Worm (Caenorhabditis elegans) whole organism, L1 larva: ENCODE results near the gene cey-4.

Source experiments
- C04F5.9 ChIP-seq: sonication (generic microtip); optimal IDR thresholded peaks from 2 replicates; lab custom pipeline; 2016; ENCODE audit warnings: missing genetic modification characterization, missing compliant biosample characterization
- C16A3.4 ChIP-seq: fragments of 150-350 bp; optimal IDR thresholded peaks from 2 replicates; lab custom pipeline; 2014; ENCODE audit warnings: missing biosample characterization, missing genetic modification characterization
- F16B12.6 ChIP-seq: fragments of 150-350 bp; optimal IDR thresholded peaks from 2 replicates; lab custom pipeline; 2014; ENCODE audit warnings: missing biosample characterization, missing genetic modification characterization
- aly-2 ChIP-seq: fragments of 150-350 bp; optimal IDR thresholded peaks from 2 replicates; lab custom pipeline; 2014; ENCODE audit warnings: missing biosample characterization, missing genetic modification characterization
- ama-1 ChIP-seq: fragments of 150-350 bp; optimal IDR thresholded peaks from 2 replicates; lab custom pipeline; 2014
- ceh-82 ChIP-seq, 3 experiments: fragments of 150-350 bp in 1 of 3; sonication (generic microtip) in 2 of 3; optimal IDR thresholded peaks; 2 replicates each; lab custom pipeline; 2014 to 2017; ENCODE audit warnings: missing biosample characterization in 3 of 3, missing genetic modification characterization in 3 of 3
- dsc-1 ChIP-seq: sonication (generic microtip); optimal IDR thresholded peaks from 2 replicates; lab custom pipeline; 2016; ENCODE audit warnings: mild to moderate bottlenecking, missing genetic modification characterization, missing compliant biosample characterization
- efl-1 ChIP-seq, 4 experiments: fragments of 150-350 bp; optimal IDR thresholded peaks in 3 of 4; peaks in 1 of 4; 1 replicate in 1 of 4; 2 replicates in 3 of 4; lab custom pipeline; 2014; ENCODE audit warnings: missing biosample characterization in 2 of 4, missing genetic modification characterization in 2 of 4, missing genetic modification reagents in 2 of 4
- efl-3 ChIP-seq: fragments of 200-800 bp; sonication (Bioruptor generic); optimal IDR thresholded peaks from 2 replicates; lab custom pipeline; 2018; ENCODE audit warnings: mild to moderate bottlenecking, missing genetic modification characterization, missing compliant biosample characterization
- egl-13 ChIP-seq: sonication (generic microtip); optimal IDR thresholded peaks from 2 replicates; lab custom pipeline; 2016; ENCODE audit warnings: missing genotype, missing genetic modification reagents, missing genetic modification characterization, missing compliant biosample characterization
- fkh-10 ChIP-seq: sonication (generic microtip); optimal IDR thresholded peaks from 2 replicates; lab custom pipeline; 2017; ENCODE audit warnings: missing biosample characterization, missing genetic modification reagents, missing genetic modification characterization
- fkh-4 ChIP-seq: sonication (generic microtip); optimal IDR thresholded peaks from 2 replicates; lab custom pipeline; 2016; ENCODE audit warnings: missing compliant biosample characterization, missing genetic modification characterization, borderline replicate concordance
- fos-1 ChIP-seq: fragments of 150-350 bp; optimal IDR thresholded peaks from 2 replicates; lab custom pipeline; 2014; ENCODE audit warnings: missing biosample characterization, missing genetic modification characterization
- hpl-2 ChIP-seq: fragments of 150-350 bp; optimal IDR thresholded peaks from 2 replicates; lab custom pipeline; 2014; ENCODE audit warnings: missing biosample characterization, missing genetic modification reagents, missing genetic modification characterization
- isw-1 ChIP-seq: fragments of 200-800 bp; sonication (Bioruptor generic); IDR thresholded peaks from 2 replicates; pipeline ENCODE4 v1.3.6; 2022; ENCODE audit warnings: missing genetic modification characterization, missing compliant biosample characterization
- lin-15B ChIP-seq: fragments of 150-350 bp; sonication (generic microtip); optimal IDR thresholded peaks from 3 replicates; lab custom pipeline; 2014; ENCODE audit warnings: missing biosample characterization, missing genetic modification characterization
- lin-35 ChIP-seq, 2 experiments: fragments of 150-350 bp; optimal IDR thresholded peaks; 2 replicates each; lab custom pipeline; 2014; ENCODE audit warnings: missing biosample characterization in 2 of 2, missing genetic modification characterization in 2 of 2, missing genetic modification reagents in 2 of 2
- mdl-1 ChIP-seq, 2 experiments: fragments of 150-350 bp; optimal IDR thresholded peaks; 2 replicates each; lab custom pipeline; 2014 to 2017; ENCODE audit warnings: missing biosample characterization in 2 of 2, missing genetic modification characterization in 2 of 2, inconsistent platforms in 1 of 2
- nhr-12 ChIP-seq: sonication (generic microtip); optimal IDR thresholded peaks from 2 replicates; lab custom pipeline; 2017; ENCODE audit warnings: missing biosample characterization, missing genetic modification characterization
- nhr-19 ChIP-seq: fragments of 200-800 bp; sonication (Bioruptor generic); conservative IDR thresholded peaks from 2 replicates; pipeline ENCODE4 v1.3.6; 2022; ENCODE audit warnings: missing genetic modification characterization, missing compliant biosample characterization
- nhr-20 ChIP-seq: sonication (generic microtip); optimal IDR thresholded peaks from 2 replicates; lab custom pipeline; 2016; ENCODE audit warnings: mild to moderate bottlenecking, missing genetic modification characterization, missing compliant biosample characterization
- nhr-47 ChIP-seq: sonication (generic microtip); optimal IDR thresholded peaks from 2 replicates; lab custom pipeline; 2016; ENCODE audit warnings: mild to moderate bottlenecking, missing genetic modification characterization, moderate library complexity, missing compliant biosample characterization
- nhr-85 ChIP-seq: sonication (generic microtip); peaks from one replicate; lab custom pipeline; 2016; ENCODE audit warnings: missing genetic modification characterization, inconsistent platforms, missing compliant biosample characterization
- pax-3 ChIP-seq: fragments of 200-800 bp; sonication (Bioruptor generic); optimal IDR thresholded peaks from 2 replicates; lab custom pipeline; 2018; ENCODE audit warnings: mild to moderate bottlenecking, missing genetic modification characterization, moderate library complexity, missing compliant biosample characterization
- pqm-1 ChIP-seq: sonication (generic microtip); optimal IDR thresholded peaks from 3 replicates; lab custom pipeline; 2017; ENCODE audit warnings: missing biosample characterization, missing genetic modification characterization
- rnt-1 ChIP-seq: sonication (generic microtip); optimal IDR thresholded peaks from 2 replicates; lab custom pipeline; 2016; ENCODE audit warnings: mild to moderate bottlenecking, missing genetic modification characterization, moderate library complexity, missing compliant biosample characterization
- snu-23 ChIP-seq: sonication (generic microtip); optimal IDR thresholded peaks from 2 replicates; lab custom pipeline; 2016; ENCODE audit warnings: missing genetic modification characterization, missing compliant biosample characterization
- sox-4 ChIP-seq: sonication (generic microtip); optimal IDR thresholded peaks from 2 replicates; lab custom pipeline; 2016; ENCODE audit warnings: missing genetic modification characterization, missing compliant biosample characterization
- sup-37 ChIP-seq: fragments of 200-800 bp; sonication (Bioruptor generic); optimal IDR thresholded peaks from 2 replicates; lab custom pipeline; 2018; ENCODE audit warnings: mild to moderate bottlenecking, missing genetic modification characterization, missing compliant biosample characterization
- swsn-7 ChIP-seq: sonication (generic microtip); optimal IDR thresholded peaks from 2 replicates; lab custom pipeline; 2016; ENCODE audit warnings: missing genetic modification characterization, missing compliant biosample characterization
- unc-30 ChIP-seq: sonication (generic microtip); optimal IDR thresholded peaks from 2 replicates; lab custom pipeline; 2017; ENCODE audit warnings: missing biosample characterization, missing genetic modification characterization
- unc-62 ChIP-seq: fragments of 150-350 bp; optimal IDR thresholded peaks from 2 replicates; lab custom pipeline; 2014; ENCODE audit warnings: missing biosample characterization, missing genetic modification reagents, missing genetic modification characterization
- unc-86 ChIP-seq: sonication (generic microtip); optimal IDR thresholded peaks from 2 replicates; lab custom pipeline; 2016; ENCODE audit warnings: missing genetic modification characterization, missing compliant biosample characterization
- vab-15 ChIP-seq: sonication (generic microtip); optimal IDR thresholded peaks from 2 replicates; lab custom pipeline; 2017; ENCODE audit warnings: missing genotype, mild to moderate bottlenecking, missing genetic modification characterization, missing compliant biosample characterization
- xbp-1 ChIP-seq: sonication (generic microtip); optimal IDR thresholded peaks from 2 replicates; lab custom pipeline; 2016; ENCODE audit warnings: missing genetic modification characterization, missing compliant biosample characterization
- zip-4 ChIP-seq: fragments of 200-800 bp; sonication (Bioruptor generic); optimal IDR thresholded peaks from 2 replicates; lab custom pipeline; 2018; ENCODE audit warnings: mild to moderate bottlenecking, missing genetic modification characterization, moderate library complexity, missing compliant biosample characterization

The cey-4 gene

ce11 chrIII:10881996-10882395, 13.5 kb upstream of the cey-4 start (continued):
- peak; percentile 18 for TF ChIP-seq hpl-2 (GFP tag; lab: Kevin White, UChicago)
- TF ChIP-seq C04F5.9 (tag; lab: Kevin White, UChicago): peak; percentile 13
- peak; percentile 74 for TF ChIP-seq nhr-19 (GFP tag; lab: Robert Waterston, UW)
- peak; percentile 53 for TF ChIP-seq F16B12.6 (tag; lab: Kevin White, UChicago)
- no peak for TF ChIP-seq rnt-1
- peak; percentile 60 for TF ChIP-seq egl-13 (tag; lab: Kevin White, UChicago)
- TF ChIP-seq nhr-12 (tag; lab: Kevin White, UChicago): no peak
- TF ChIP-seq swsn-7 (tag; lab: Kevin White, UChicago): peak; percentile 79
- peak; percentile 49 to 74 (median 72) for TF ChIP-seq ceh-82 (tag; optimal IDR thresholded peaks at IDR 0.05; lab: Kevin White, UChicago)
- TF ChIP-seq pqm-1 (tag; lab: Kevin White, UChicago): no peak
- peak; percentile 74 for TF ChIP-seq unc-86 (tag; lab: Kevin White, UChicago)
- peak; percentile 87 for TF ChIP-seq nhr-85 (tag; lab: Kevin White, UChicago)
- TF ChIP-seq nhr-47 (tag; lab: Kevin White, UChicago): peak; percentile 84
- no peak for TF ChIP-seq efl-3
- peak in 1 of 2 experiments; percentile 52 for TF ChIP-seq mdl-1 (tag; optimal IDR thresholded peaks at IDR 0.05; lab: Kevin White, UChicago)
- peak; percentile 80 to 84 for TF ChIP-seq efl-1 (optimal IDR thresholded peaks at IDR 0.05; lab: Kevin White, UChicago)
- TF ChIP-seq efl-1 (GFP tag; optimal IDR thresholded peaks at IDR 0.05 in 1 of 2; lab: Kevin White, UChicago): peak; percentile 78 to 96
- TF ChIP-seq lin-35 (GFP tag; optimal IDR thresholded peaks at IDR 0.05; lab: Kevin White, UChicago): peak; percentile 64 to 84
- TF ChIP-seq xbp-1: peak; percentile 79
- no peak for TF ChIP-seq sup-37 (GFP tag; lab: Kevin White, UChicago)
- peak; percentile 2 for TF ChIP-seq vab-15 (tag; lab: Kevin White, UChicago)
- peak; percentile 84 for TF ChIP-seq snu-23 (GFP tag; lab: Kevin White, UChicago)
- peak; percentile 20 for TF ChIP-seq sox-4
- TF ChIP-seq, all 84 proteins: peak for 44

- TF ChIP-seq fkh-10 (GFP tag; lab: Kevin White, UChicago) (no peak), unc-30 (no peak), dsc-1 (tag; lab: Kevin White, UChicago) (no peak), isw-1 (GFP tag; lab: Robert Waterston, UW) (no peak), fos-1 (tag; lab: Kevin White, UChicago) (no peak), egl-13 (tag; lab: Kevin White, UChicago) (no peak), fkh-4 (tag; lab: Kevin White, UChicago) (no peak), nhr-20 (tag; lab: Kevin White, UChicago) (no peak), nhr-12 (tag; lab: Kevin White, UChicago) (no peak), unc-62 (GFP tag; lab: Kevin White, UChicago) (no peak), unc-86 (tag; lab: Kevin White, UChicago) (no peak), C16A3.4 (tag; lab: Kevin White, UChicago) (no peak)
Measured at ce11 chrIII:10881462-10881861, 13.0 kb upstream of the cey-4 start, which contains the start of gene athp-1. athp-1 (plus strand) TSS chrIII:10881766.

- TF ChIP-seq fkh-4 (tag; lab: Kevin White, UChicago): no peak
- no peak for TF ChIP-seq efl-1 (optimal IDR thresholded peaks at IDR 0.05; lab: Kevin White, UChicago)
- TF ChIP-seq efl-1 (GFP tag; optimal IDR thresholded peaks at IDR 0.05 in 1 of 2; lab: Kevin White, UChicago): peak in 1 of 2 experiments; percentile 12
- no peak for TF ChIP-seq aly-2 (tag; lab: Kevin White, UChicago)
- TF ChIP-seq, all 84 proteins: peak for 1
Measured at ce11 chrIII:10880083-10880482, 11.6 kb upstream of the cey-4 start, which contains the start of gene C44B9.3. C44B9.3 (minus strand) TSS chrIII:10880183.

- TF ChIP-seq pax-3 (tag; lab: Kevin White, UChicago): no peak
- TF ChIP-seq efl-1 (optimal IDR thresholded peaks at IDR 0.05; lab: Kevin White, UChicago): no peak
- TF ChIP-seq efl-1 (GFP tag; optimal IDR thresholded peaks at IDR 0.05 in 1 of 2; lab: Kevin White, UChicago): peak in 1 of 2 experiments; percentile 22
- TF ChIP-seq ama-1 (lab: Kevin White, UChicago): no peak
- no peak for TF ChIP-seq zip-4
- no peak for TF ChIP-seq lin-15B (tag; lab: Kevin White, UChicago)
Measured at ce11 chrIII:10877542-10877941, 9.0 kb upstream of the cey-4 start.
